Fruit fly (Drosophila melanogaster) whole organism, prepupa: Measurements from ENCODE around the gene CG13012.

Experiments
- Blimp-1 ChIP-seq: fragments of 200-800 bp; sonication (Bioruptor generic); optimal IDR thresholded peaks from 3 replicates; lab custom pipeline; 2017; ENCODE audit warnings: missing biosample characterization, missing genetic modification characterization, mild to moderate bottlenecking, moderate library complexity, missing genetic modification reagents
- CG15336 ChIP-seq: fragments of 200-800 bp; sonication (Bioruptor generic); IDR thresholded peaks from 2 replicates; pipeline ENCODE4 v1.3.6; 2022; ENCODE audit warnings: missing biosample characterization, missing genetic modification characterization
- CG3032 ChIP-seq: fragments of 200-800 bp; optimal IDR thresholded peaks from 2 replicates; lab custom pipeline; 2019; ENCODE audit warnings: missing biosample characterization, mild to moderate bottlenecking, missing genetic modification characterization, moderate library complexity
- CG32006 ChIP-seq: fragments of 200-800 bp; sonication (Bioruptor generic); optimal IDR thresholded peaks from 3 replicates; lab custom pipeline; 2017; ENCODE audit warnings: missing biosample characterization, mild to moderate bottlenecking, missing genetic modification characterization
- CG4318 ChIP-seq: fragments of 200-800 bp; sonication (Bioruptor generic); optimal IDR thresholded peaks from 3 replicates; lab custom pipeline; 2017; ENCODE audit warnings: missing biosample characterization, mild to moderate bottlenecking, missing genetic modification characterization
- CG6163 ChIP-seq: fragments of 200-800 bp; sonication (Bioruptor generic); IDR thresholded peaks from 3 replicates; pipeline ENCODE4 v1.3.6; 2022; ENCODE audit warnings: missing biosample characterization, missing genetic modification characterization
- CG6276 ChIP-seq: fragments of 200-800 bp; sonication (Bioruptor generic); optimal IDR thresholded peaks from 2 replicates; lab custom pipeline; 2017; ENCODE audit warnings: missing biosample characterization, mild to moderate bottlenecking, missing genetic modification characterization
- CG6808 ChIP-seq: fragments of 200-800 bp; sonication (Bioruptor generic); optimal IDR thresholded peaks from 3 replicates; lab custom pipeline; 2017; ENCODE audit warnings: missing biosample characterization, missing genetic modification characterization, mild to moderate bottlenecking, moderate library complexity, missing genetic modification reagents
- CG8119 ChIP-seq: fragments of 200-800 bp; sonication (Bioruptor generic); IDR thresholded peaks from 3 replicates; pipeline ENCODE4 v1.3.6; 2022; ENCODE audit warnings: missing biosample characterization, missing genetic modification characterization
- CG8632 ChIP-seq: fragments of 200-800 bp; sonication (Bioruptor generic); optimal IDR thresholded peaks from 3 replicates; lab custom pipeline; 2016; ENCODE audit warnings: missing biosample characterization, missing genetic modification characterization
- Eip75B ChIP-seq: fragments of 200-800 bp; sonication (Bioruptor generic); optimal IDR thresholded peaks from 3 replicates; lab custom pipeline; 2016; ENCODE audit warnings: missing biosample characterization, missing genetic modification characterization
- Eip78C ChIP-seq: fragments of 200-800 bp; sonication (Bioruptor generic); peaks from one replicate; lab custom pipeline; 2016; ENCODE audit warnings: missing biosample characterization, missing genetic modification characterization
- Hr38 ChIP-seq: sonication (Bioruptor generic); optimal IDR thresholded peaks from 2 replicates; lab custom pipeline; 2016; ENCODE audit warnings: missing biosample characterization, missing genetic modification characterization
- Hr4 ChIP-seq: fragments of 200-800 bp; sonication (Bioruptor generic); optimal IDR thresholded peaks from 3 replicates; lab custom pipeline; 2016; ENCODE audit warnings: missing biosample characterization, missing genetic modification characterization
- Lpt ChIP-seq: fragments of 200-800 bp; sonication (Bioruptor generic); optimal IDR thresholded peaks from 3 replicates; lab custom pipeline; 2016; ENCODE audit warnings: missing biosample characterization, missing genetic modification characterization
- OdsH ChIP-seq: fragments of 200-800 bp; sonication (Bioruptor generic); optimal IDR thresholded peaks from 3 replicates; lab custom pipeline; 2016; ENCODE audit warnings: missing biosample characterization, missing genetic modification characterization
- achi ChIP-seq: fragments of 200-800 bp; sonication (Bioruptor generic); optimal IDR thresholded peaks from 3 replicates; lab custom pipeline; 2016; ENCODE audit warnings: missing biosample characterization, missing genetic modification characterization
- dsx ChIP-seq: fragments of 200-800 bp; optimal IDR thresholded peaks from 3 replicates; lab custom pipeline; 2019; ENCODE audit warnings: missing biosample characterization, mild to moderate bottlenecking, missing genetic modification characterization, moderate library complexity; ENCODE audit not compliant: poor library complexity, severe bottlenecking
- eg ChIP-seq: fragments of 200-800 bp; sonication (Bioruptor generic); IDR thresholded peaks from 3 replicates; pipeline ENCODE4 v1.3.6; 2022; ENCODE audit warnings: missing biosample characterization, missing genetic modification characterization
- fkh ChIP-seq: fragments of 200-800 bp; sonication (Bioruptor generic); optimal IDR thresholded peaks from 3 replicates; lab custom pipeline; 2017; ENCODE audit warnings: missing biosample characterization, mild to moderate bottlenecking, missing genetic modification characterization, moderate library complexity
- lz ChIP-seq: fragments of 200-800 bp; sonication (Bioruptor generic); optimal IDR thresholded peaks from 3 replicates; lab custom pipeline; 2016; ENCODE audit warnings: missing biosample characterization, missing genetic modification characterization
- pdm3 ChIP-seq: fragments of 200-800 bp; sonication (Bioruptor generic); optimal IDR thresholded peaks from 3 replicates; lab custom pipeline; 2016; ENCODE audit warnings: missing biosample characterization, missing genetic modification characterization
- salr ChIP-seq, 2 experiments: fragments of 200-800 bp; sonication (Bioruptor generic); optimal IDR thresholded peaks; 3 replicates each; lab custom pipeline; 2016 to 2018; ENCODE audit warnings: missing biosample characterization in 2 of 2, missing genetic modification characterization in 2 of 2, mild to moderate bottlenecking in 1 of 2
- spab ChIP-seq: fragments of 200-800 bp; sonication (Bioruptor generic); optimal IDR thresholded peaks from 2 replicates; lab custom pipeline; 2017; ENCODE audit warnings: missing biosample characterization, mild to moderate bottlenecking, missing genetic modification characterization, missing genetic modification reagents
- ss ChIP-seq, 2 experiments: fragments of 200-800 bp; sonication (Bioruptor generic); optimal IDR thresholded peaks; 2 replicates in 1 of 2; 3 replicates in 1 of 2; lab custom pipeline; 2017 to 2018; ENCODE audit warnings: mild to moderate bottlenecking in 2 of 2, missing biosample characterization in 2 of 2, missing genetic modification characterization in 2 of 2, moderate library complexity in 1 of 2
- svp ChIP-seq: fragments of 200-800 bp; sonication (Bioruptor generic); peaks from one replicate; lab custom pipeline; 2016; ENCODE audit warnings: missing biosample characterization, missing genetic modification characterization
- topi ChIP-seq: fragments of 200-800 bp; sonication (Bioruptor generic); optimal IDR thresholded peaks from 3 replicates; lab custom pipeline; 2016; ENCODE audit warnings: missing biosample characterization, missing genetic modification characterization
- vri ChIP-seq: fragments of 200-800 bp; sonication (Bioruptor generic); optimal IDR thresholded peaks from 3 replicates; lab custom pipeline; 2016; ENCODE audit warnings: missing biosample characterization, mild to moderate bottlenecking, missing genetic modification characterization

The CG13012 gene

dm6 chrX:16696614-16697519, 20.3 kb upstream of the CG13012 start:
- TF ChIP-seq eg: no peak
- no peak for TF ChIP-seq Lpt
- no peak for TF ChIP-seq vri
- TF ChIP-seq CG15336 (GFP tag; lab: Robert Waterston, UW): peak; percentile 18; the same call in 1 of the 2 replicates
- peak; percentile 66 for TF ChIP-seq Eip78C (GFP tag; lab: Kevin White, UChicago)
- TF ChIP-seq OdsH (GFP tag; lab: Kevin White, UChicago): peak; percentile 4
- TF ChIP-seq CG4318 (GFP tag; lab: Kevin White, UChicago): peak; percentile 8
- no peak for TF ChIP-seq CG6163 (GFP tag; lab: Robert Waterston, UW)
- TF ChIP-seq CG32006 (GFP tag; lab: Kevin White, UChicago): peak; percentile 69
- TF ChIP-seq svp (GFP tag; lab: Kevin White, UChicago): peak; percentile 33
- no peak for TF ChIP-seq dsx
- TF ChIP-seq Eip75B (GFP tag; lab: Kevin White, UChicago): peak; percentile 5
- TF ChIP-seq CG6808: no peak
- peak; percentile 13 for TF ChIP-seq Hr4 (GFP tag; lab: Kevin White, UChicago)
- TF ChIP-seq lz: no peak
- TF ChIP-seq CG8119 (GFP tag; lab: Robert Waterston, UW): no peak
- no peak for TF ChIP-seq CG6276 (GFP tag; lab: Kevin White, UChicago)

- peak; percentile 72 for TF ChIP-seq svp (GFP tag; lab: Kevin White, UChicago)
- no peak for TF ChIP-seq pdm3 (GFP tag; lab: Kevin White, UChicago)
- no peak for TF ChIP-seq salr (GFP tag; optimal IDR thresholded peaks at IDR 0.05; lab: Kevin White, UChicago)
- TF ChIP-seq CG8632 (GFP tag; lab: Kevin White, UChicago): no peak
These were observed 19.2 kb upstream of the CG13012 start, which contains the start of gene CG4678 for dm6 chrX:16695658-16696181. TSS of gene CG4678 (plus strand) at chrX:16696131.

- TF ChIP-seq Eip78C (GFP tag; lab: Kevin White, UChicago): peak; percentile 82
- TF ChIP-seq CG3032 (tag; lab: Kevin White, UChicago): no peak
These were observed 18.4 kb upstream of the CG13012 start, which contains the start of gene Septin4 for dm6 chrX:16694959-16695358. TSS of gene Septin4 (minus strand) at chrX:16695173.

dm6 chrX:16694477-16694876, 17.9 kb upstream of the CG13012 start:
- TF ChIP-seq Eip78C (GFP tag; lab: Kevin White, UChicago) (peak; percentile 53), eg (peak; percentile 31; the same call in 1 of the 3 replicates), svp (GFP tag; lab: Kevin White, UChicago) (peak; percentile 36), ss (GFP tag; optimal IDR thresholded peaks at IDR 0.05; lab: Kevin White, UChicago) (no peak), fkh (GFP tag; lab: Kevin White, UChicago) (peak; percentile 5), Lpt (peak; percentile 4), achi (GFP tag; lab: Kevin White, UChicago) (peak; percentile 19), topi (GFP tag; lab: Kevin White, UChicago) (no peak)
- TF ChIP-seq, all 60 proteins: peak for 6

dm6 chrX:16693805-16694387, 17.3 kb upstream of the CG13012 start:
- TF ChIP-seq CG6163 (GFP tag; lab: Robert Waterston, UW) (no peak), achi (GFP tag; lab: Kevin White, UChicago) (no peak), CG6276 (GFP tag; lab: Kevin White, UChicago) (no peak), Blimp-1 (no peak), CG3032 (tag; lab: Kevin White, UChicago) (no peak), spab (GFP tag; lab: Kevin White, UChicago) (no peak), Hr4 (GFP tag; lab: Kevin White, UChicago) (no peak), Hr38 (GFP tag; lab: Kevin White, UChicago) (no peak), lz (no peak)
